Worm (Caenorhabditis elegans) whole organism, young adult: Measurements from ENCODE around the gene sym-4.
A peak's percentile ranks its signal among the peaks of the same experiment; 100 is the strongest.

Source experiments
- B0261.1 ChIP-seq: sonication (generic microtip); optimal IDR thresholded peaks from 2 replicates; lab custom pipeline; 2016; ENCODE audit warnings: mild to moderate bottlenecking, missing genetic modification characterization, moderate library complexity, missing compliant biosample characterization
- C06A6.2 ChIP-seq: fragments of 200-800 bp; sonication (Bioruptor generic); conservative IDR thresholded peaks from 2 replicates; pipeline ENCODE4 v1.3.6; 2022; ENCODE audit warnings: missing genetic modification characterization, missing compliant biosample characterization
- C17E4.6 ChIP-seq: fragments of 200-800 bp; sonication (Bioruptor generic); IDR thresholded peaks from 2 replicates; pipeline ENCODE4 v1.3.6; 2022; ENCODE audit warnings: missing genetic modification reagents, missing genetic modification characterization, missing compliant biosample characterization
- D2030.7 ChIP-seq: fragments of 200-800 bp; sonication (Bioruptor generic); IDR thresholded peaks from 2 replicates; pipeline ENCODE4 v1.3.6; 2022; ENCODE audit warnings: missing genetic modification reagents, missing genetic modification characterization, missing compliant biosample characterization
- F23B12.7 ChIP-seq: sonication (generic microtip); optimal IDR thresholded peaks from 2 replicates; lab custom pipeline; 2017; ENCODE audit warnings: missing genetic modification characterization, mild to moderate bottlenecking, missing compliant biosample characterization, antibody characterized with exemption, moderate library complexity; ENCODE audit not compliant: insufficient read depth
- F49E8.2 ChIP-seq: sonication (generic microtip); optimal IDR thresholded peaks from 3 replicates; lab custom pipeline; 2017; ENCODE audit warnings: missing genetic modification characterization, mild to moderate bottlenecking, missing compliant biosample characterization, antibody characterized with exemption, moderate library complexity; ENCODE audit not compliant: insufficient read depth
- F57C9.4 ChIP-seq: sonication (generic microtip); optimal IDR thresholded peaks from 2 replicates; lab custom pipeline; 2017; ENCODE audit warnings: mild to moderate bottlenecking, missing genetic modification characterization, missing compliant biosample characterization
- K11D2.4 ChIP-seq: fragments of 200-800 bp; sonication (Bioruptor generic); IDR thresholded peaks from 2 replicates; pipeline ENCODE4 v1.3.6; 2022; ENCODE audit warnings: missing genetic modification reagents, missing genetic modification characterization, missing compliant biosample characterization
- K12H6.12 ChIP-seq: fragments of 200-800 bp; sonication (Bioruptor generic); optimal IDR thresholded peaks from 2 replicates; lab custom pipeline; 2018; ENCODE audit warnings: mild to moderate bottlenecking, missing genetic modification characterization, missing compliant biosample characterization
- Y53F4B.3 ChIP-seq: fragments of 200-800 bp; sonication (Bioruptor generic); IDR thresholded peaks from 2 replicates; pipeline ENCODE4 v1.3.6; 2022; ENCODE audit warnings: missing genetic modification reagents, missing genetic modification characterization, missing compliant biosample characterization
- ama-1 ChIP-seq, 3 experiments: fragments of 150-350 bp in 1 of 3; sonication (generic microtip) in 2 of 3; optimal IDR thresholded peaks; 2 replicates each; lab custom pipeline; 2014 to 2018; ENCODE audit warnings: missing biosample characterization in 2 of 3, missing genetic modification characterization in 2 of 3, missing genetic modification reagents in 2 of 3
- atf-7 ChIP-seq: sonication (generic microtip); optimal IDR thresholded peaks from 2 replicates; lab custom pipeline; 2017; ENCODE audit warnings: mild to moderate bottlenecking, missing genetic modification characterization, missing compliant biosample characterization
- athp-1 ChIP-seq: sonication (generic microtip); optimal IDR thresholded peaks from 2 replicates; lab custom pipeline; 2017; ENCODE audit warnings: mild to moderate bottlenecking, missing genetic modification characterization, missing compliant biosample characterization
- attf-3 ChIP-seq: fragments of 200-800 bp; sonication (Bioruptor generic); conservative IDR thresholded peaks from 2 replicates; pipeline ENCODE4 v1.3.6; 2022; ENCODE audit warnings: missing genetic modification reagents, missing genetic modification characterization, missing compliant biosample characterization
- die-1 ChIP-seq: sonication (generic microtip); optimal IDR thresholded peaks from 2 replicates; lab custom pipeline; 2016; ENCODE audit warnings: missing genotype, mild to moderate bottlenecking, missing genetic modification characterization, missing compliant biosample characterization
- egl-44 ChIP-seq: fragments of 200-800 bp; sonication (Bioruptor generic); IDR thresholded peaks from 2 replicates; pipeline ENCODE4 v1.3.6; 2022; ENCODE audit warnings: missing genetic modification reagents, missing genetic modification characterization, missing compliant biosample characterization
- ets-4 ChIP-seq: fragments of 200-800 bp; sonication (Bioruptor generic); optimal IDR thresholded peaks from 2 replicates; lab custom pipeline; 2018; ENCODE audit warnings: mild to moderate bottlenecking, missing genetic modification characterization, missing compliant biosample characterization
- him-1 ChIP-seq: sonication (generic microtip); optimal IDR thresholded peaks from 2 replicates; lab custom pipeline; 2016; ENCODE audit warnings: missing genotype, missing genetic modification reagents, missing genetic modification characterization, missing compliant biosample characterization
- hmg-1.2 ChIP-seq: fragments of 200-800 bp; sonication (Bioruptor generic); IDR thresholded peaks from 2 replicates; pipeline ENCODE4 v1.3.6; 2022; ENCODE audit warnings: missing genetic modification reagents, missing genetic modification characterization, missing compliant biosample characterization
- hmg-20 ChIP-seq: fragments of 200-800 bp; sonication (Bioruptor generic); IDR thresholded peaks from 2 replicates; pipeline ENCODE4 v1.3.6; 2022; ENCODE audit warnings: missing genetic modification reagents, missing genetic modification characterization, missing compliant biosample characterization
- lag-1 ChIP-seq: fragments of 200-800 bp; sonication (Bioruptor generic); IDR thresholded peaks from 2 replicates; pipeline ENCODE4 v1.3.6; 2022; ENCODE audit warnings: missing genetic modification reagents, missing genetic modification characterization, missing compliant biosample characterization
- let-526 ChIP-seq: fragments of 200-800 bp; sonication (Bioruptor generic); IDR thresholded peaks from 2 replicates; pipeline ENCODE4 v1.3.6; 2022; ENCODE audit warnings: missing genetic modification reagents, missing genetic modification characterization, missing compliant biosample characterization
- lin-40 ChIP-seq: sonication (generic microtip); optimal IDR thresholded peaks from 2 replicates; lab custom pipeline; 2016; ENCODE audit warnings: missing genetic modification characterization, mild to moderate bottlenecking, missing compliant biosample characterization, missing genotype, missing genetic modification reagents
- lir-1 ChIP-seq: fragments of 200-800 bp; sonication (Bioruptor generic); conservative IDR thresholded peaks from 2 replicates; pipeline ENCODE4 v1.3.6; 2022; ENCODE audit warnings: missing genetic modification reagents, missing genetic modification characterization, missing compliant biosample characterization
- lsl-1 ChIP-seq: fragments of 200-800 bp; sonication (Bioruptor generic); optimal IDR thresholded peaks from 2 replicates; lab custom pipeline; 2018; ENCODE audit warnings: mild to moderate bottlenecking, missing genetic modification characterization, moderate library complexity, missing compliant biosample characterization
- madf-10 ChIP-seq: sonication (generic microtip); optimal IDR thresholded peaks from 2 replicates; lab custom pipeline; 2016; ENCODE audit warnings: mild to moderate bottlenecking, missing genetic modification characterization, missing compliant biosample characterization
- madf-6 ChIP-seq: fragments of 200-800 bp; sonication (Bioruptor generic); IDR thresholded peaks from 2 replicates; pipeline ENCODE4 v1.3.6; 2022; ENCODE audit warnings: missing genetic modification reagents, missing genetic modification characterization, missing compliant biosample characterization
- mes-4 ChIP-seq: sonication (generic microtip); optimal IDR thresholded peaks from 2 replicates; lab custom pipeline; 2016; ENCODE audit warnings: missing genotype, missing genetic modification characterization, missing compliant biosample characterization
- mxl-1 ChIP-seq: sonication (generic microtip); optimal IDR thresholded peaks from 2 replicates; lab custom pipeline; 2016; ENCODE audit warnings: missing genetic modification characterization, missing compliant biosample characterization
- nfyb-1 ChIP-seq: fragments of 200-800 bp; sonication (Bioruptor generic); IDR thresholded peaks from 2 replicates; pipeline ENCODE4 v1.3.6; 2022; ENCODE audit warnings: missing genetic modification reagents, missing genetic modification characterization, missing compliant biosample characterization
- nhr-80 ChIP-seq: sonication (generic microtip); optimal IDR thresholded peaks from 2 replicates; lab custom pipeline; 2016; ENCODE audit warnings: missing genetic modification characterization, missing compliant biosample characterization
- pha-4 ChIP-seq: fragments of 150-350 bp; sonication (generic microtip); optimal IDR thresholded peaks from 2 replicates; lab custom pipeline; 2014; ENCODE audit warnings: missing biosample characterization, missing genetic modification reagents, missing genetic modification characterization
- rcor-1 ChIP-seq: fragments of 200-800 bp; sonication (Bioruptor generic); IDR thresholded peaks from 2 replicates; pipeline ENCODE4 v1.3.6; 2022; ENCODE audit warnings: missing genetic modification reagents, missing genetic modification characterization, missing compliant biosample characterization
- rec-8 ChIP-seq, 2 experiments: sonication (generic microtip); optimal IDR thresholded peaks; 2 replicates each; lab custom pipeline; 2016; ENCODE audit warnings: mild to moderate bottlenecking in 2 of 2, missing genetic modification characterization in 2 of 2, missing genetic modification reagents in 2 of 2, missing genotype in 2 of 2, missing biosample characterization in 1 of 2, missing compliant biosample characterization in 1 of 2, moderate library complexity in 1 of 2
- repo-1 ChIP-seq: sonication (generic microtip); optimal IDR thresholded peaks from 2 replicates; lab custom pipeline; 2017; ENCODE audit warnings: mild to moderate bottlenecking, missing genetic modification characterization, missing compliant biosample characterization
- sea-2 ChIP-seq: fragments of 200-800 bp; sonication (Bioruptor generic); IDR thresholded peaks from 2 replicates; pipeline ENCODE4 v1.3.6; 2022; ENCODE audit warnings: missing genetic modification characterization, missing compliant biosample characterization
- sptf-2 ChIP-seq: fragments of 200-800 bp; sonication (Bioruptor generic); optimal IDR thresholded peaks from 2 replicates; lab custom pipeline; 2018; ENCODE audit warnings: mild to moderate bottlenecking, missing genetic modification characterization, missing compliant biosample characterization
- tlf-1 ChIP-seq: fragments of 200-800 bp; sonication (Bioruptor generic); optimal IDR thresholded peaks from 2 replicates; lab custom pipeline; 2018; ENCODE audit warnings: mild to moderate bottlenecking, missing genetic modification characterization, missing compliant biosample characterization
- zim-3 ChIP-seq: sonication (generic microtip); optimal IDR thresholded peaks from 2 replicates; lab custom pipeline; 2017; ENCODE audit warnings: mild to moderate bottlenecking, missing genetic modification characterization, moderate library complexity, missing compliant biosample characterization
- ztf-26 ChIP-seq: sonication (generic microtip); optimal IDR thresholded peaks from 2 replicates; lab custom pipeline; 2017; ENCODE audit warnings: missing genetic modification characterization, missing compliant biosample characterization
- ztf-28 ChIP-seq: fragments of 200-800 bp; sonication (Bioruptor generic); IDR thresholded peaks from 2 replicates; pipeline ENCODE4 v1.3.6; 2022; ENCODE audit warnings: missing genetic modification reagents, missing genetic modification characterization, missing compliant biosample characterization

Gene sym-4

DNA sequence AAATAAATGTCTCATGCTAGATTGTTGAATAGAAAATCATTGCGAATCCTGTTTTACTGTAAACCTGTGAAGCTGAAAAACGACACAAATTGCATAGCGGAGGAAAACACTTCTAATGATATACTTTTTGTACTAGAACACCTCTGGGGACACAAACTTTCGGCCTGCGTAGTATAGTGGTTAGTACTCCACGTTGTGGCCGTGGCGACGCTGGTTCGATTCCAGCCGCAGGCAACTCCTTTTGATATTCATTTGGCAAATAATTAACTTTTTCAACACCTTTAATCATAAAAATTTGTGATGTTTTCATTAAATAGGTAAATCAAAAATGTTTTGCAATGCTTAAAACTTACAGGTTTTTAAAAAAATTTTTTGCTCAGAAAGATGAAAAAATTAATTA lies 34.5 kb downstream of the sym-4 start (continued):
- TF ChIP-seq pha-4 (tag; lab: Kevin White, UChicago) (no peak), lir-1 (GFP tag; lab: Robert Waterston, UW) (no peak), ztf-26 (tag; lab: Kevin White, UChicago) (no peak), hmg-20 (GFP tag; lab: Robert Waterston, UW) (0 out of 2 replicates have a peak, but pooled peaks have one; percentile 12), zim-3 (tag; lab: Kevin White, UChicago) (no peak), die-1 (tag; lab: Kevin White, UChicago) (peak; percentile 24), madf-10 (tag; lab: Kevin White, UChicago) (no peak), nfyb-1 (GFP tag; lab: Robert Waterston, UW) (peak; percentile 75; the same call in 1 of the 2 replicates), ztf-28 (GFP tag; lab: Robert Waterston, UW) (0 out of 2 replicates have a peak, but pooled peaks have one; percentile 44), hmg-1.2 (GFP tag; lab: Robert Waterston, UW) (peak; percentile 66), let-526 (GFP tag; lab: Robert Waterston, UW) (no peak), rec-8 (tag; optimal IDR thresholded peaks at IDR 0.05; lab: Kevin White, UChicago) (peak in 1 of 2 experiments; percentile 0), F57C9.4 (tag; lab: Kevin White, UChicago) (no peak), lsl-1 (no peak), F49E8.2 (tag; lab: Kevin White, UChicago) (no peak), tlf-1 (GFP tag; lab: Kevin White, UChicago) (no peak), repo-1 (tag; lab: Kevin White, UChicago) (no peak), Y53F4B.3 (GFP tag; lab: Robert Waterston, UW) (peak; percentile 44; the same call in 1 of the 2 replicates), mes-4 (tag; lab: Kevin White, UChicago) (no peak), D2030.7 (peak; percentile 90), sptf-2 (GFP tag; lab: Kevin White, UChicago) (no peak), lin-40 (tag; lab: Kevin White, UChicago) (no peak), him-1 (peak; percentile 60), C06A6.2 (GFP tag; lab: Robert Waterston, UW) (no peak)

ce11 chrX:14134244-14134643 lies 35.2 kb downstream of the sym-4 start, which contains the start of gene F28H6.8:
F28H6.8 (minus strand) TSS chrX:14134344.
- TF ChIP-seq sptf-2 (GFP tag; lab: Kevin White, UChicago) (no peak), atf-7 (no peak), nhr-80 (tag; lab: Kevin White, UChicago) (no peak), Y53F4B.3 (GFP tag; lab: Robert Waterston, UW) (no peak), B0261.1 (tag; lab: Kevin White, UChicago) (no peak), repo-1 (tag; lab: Kevin White, UChicago) (no peak), athp-1 (tag; lab: Kevin White, UChicago) (no peak), F23B12.7 (tag; lab: Kevin White, UChicago) (no peak), sea-2 (GFP tag; lab: Robert Waterston, UW) (no peak), ztf-28 (GFP tag; lab: Robert Waterston, UW) (no peak), lag-1 (GFP tag; lab: Robert Waterston, UW) (no peak), ama-1 (optimal IDR thresholded peaks at IDR 0.05; lab: Kevin White, UChicago) (no peak), ama-1 (GFP tag; optimal IDR thresholded peaks at IDR 0.05; lab: Kevin White, UChicago) (no peak), egl-44 (GFP tag; lab: Robert Waterston, UW) (no peak), rcor-1 (GFP tag; lab: Robert Waterston, UW) (no peak)

ce11 chrX:14132677-14133076 lies 36.7 kb downstream of the sym-4 start:
- TF ChIP-seq K12H6.12 (tag; lab: Kevin White, UChicago) (no peak), madf-6 (GFP tag; lab: Robert Waterston, UW) (no peak), attf-3 (GFP tag; lab: Robert Waterston, UW) (no peak), ets-4 (GFP tag; lab: Kevin White, UChicago) (no peak), C17E4.6 (GFP tag; lab: Robert Waterston, UW) (no peak), K11D2.4 (GFP tag; lab: Robert Waterston, UW) (no peak), mxl-1 (no peak)
